Worm (Caenorhabditis elegans): ENCODE results near the gene Y69H2.15.

Y69H2.15 gene

DNA sequence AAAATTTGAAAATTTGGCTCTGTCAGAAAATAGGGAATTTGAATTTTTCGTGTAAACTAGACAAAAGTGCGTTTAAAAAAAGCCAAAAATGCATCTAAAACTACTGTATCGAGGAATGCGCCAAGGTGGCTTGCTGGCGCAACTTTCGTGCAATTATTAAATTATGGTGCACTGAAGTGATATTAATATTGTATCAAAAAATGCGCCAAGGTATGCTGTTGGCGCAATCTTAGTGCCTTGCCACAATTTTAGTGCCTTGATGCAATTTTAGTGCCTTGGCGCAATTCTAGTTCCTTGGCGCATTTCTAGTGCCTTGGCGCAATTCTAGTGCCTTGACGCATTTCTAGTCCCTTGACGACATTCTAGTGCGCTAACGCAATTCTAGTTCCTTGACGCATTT, 51.6 kb downstream of the Y69H2.15 start:
- no peak for TF ChIP-seq lin-13 (tag; optimal IDR thresholded peaks at IDR 0.05)
- no peak for TF ChIP-seq mep-1 (tag; optimal IDR thresholded peaks at IDR 0.05)
- TF ChIP-seq pha-4 (tag; optimal IDR thresholded peaks at IDR 0.05), result no peak
- no peak for TF ChIP-seq unc-39 (tag; optimal IDR thresholded peaks at IDR 0.05)
- no peak for TF ChIP-seq hlh-1 (tag; optimal IDR thresholded peaks at IDR 0.05)
- no peak for TF ChIP-seq lin-32 (GFP tag; optimal IDR thresholded peaks at IDR 0.05)
- TF ChIP-seq elt-1 (tag; optimal IDR thresholded peaks at IDR 0.05; ENCODE audit: borderline replicate concordance, insufficient read depth), result no peak
- TF ChIP-seq nhr-2 (tag; optimal IDR thresholded peaks at IDR 0.05), result no peak
- no peak for TF ChIP-seq elt-3 (tag; optimal IDR thresholded peaks at IDR 0.05)
- no peak for TF ChIP-seq nhr-12 (tag; optimal IDR thresholded peaks at IDR 0.05)
- TF ChIP-seq mls-2 (tag; optimal IDR thresholded peaks at IDR 0.05), result no peak
- TF ChIP-seq unc-62 (GFP tag; optimal IDR thresholded peaks at IDR 0.05), result no peak
- TF ChIP-seq ces-1 (GFP tag; optimal IDR thresholded peaks at IDR 0.05), result no peak
- no peak for TF ChIP-seq nhr-237 (tag; optimal IDR thresholded peaks at IDR 0.05)
- TF ChIP-seq sptf-1 (tag; optimal IDR thresholded peaks at IDR 0.05), result no peak
- no peak for TF ChIP-seq sem-2 (GFP tag; optimal IDR thresholded peaks at IDR 0.05)
- no peak for TF ChIP-seq blmp-1 (tag; optimal IDR thresholded peaks at IDR 0.05)
- TF ChIP-seq ham-2 (GFP tag; optimal IDR thresholded peaks at IDR 0.05), result no peak
- TF ChIP-seq zip-8 (tag; optimal IDR thresholded peaks at IDR 0.05), result no peak
- no peak for TF ChIP-seq cnd-1 (tag; optimal IDR thresholded peaks at IDR 0.05)

ce11 chrV:18573199-18573598, 53.5 kb downstream of the Y69H2.15 start:
- TF ChIP-seq unc-39 (tag; optimal IDR thresholded peaks at IDR 0.05) (no peak), lsy-2 (tag; optimal IDR thresholded peaks at IDR 0.05) (peak; percentile 16), drap-1 (GFP tag; optimal IDR thresholded peaks at IDR 0.05) (peak; percentile 77)

Measured in whole organism, mixed stage, embryonic.